Worm (Caenorhabditis elegans): ENCODE measurements around the gene acs-11.
A peak's percentile ranks its signal among the peaks of the same experiment; 100 is the strongest.

acs-11 gene

ce11 chrII:4769096-4769495 lies 27.2 kb downstream of the acs-11 start:
- no peak for TF ChIP-seq ztf-1 (GFP tag; conservative IDR thresholded peaks at IDR 0.05)
- TF ChIP-seq fos-1 (tag; optimal IDR thresholded peaks at IDR 0.05), result peak; percentile 5
- no peak for TF ChIP-seq skn-1 (tag; optimal IDR thresholded peaks at IDR 0.05)
- no peak for TF ChIP-seq blmp-1 (tag; optimal IDR thresholded peaks at IDR 0.05; ENCODE audit: insufficient read depth)
- TF ChIP-seq nhr-25 (tag; optimal IDR thresholded peaks at IDR 0.05), result peak; percentile 53
- peak; percentile 2 for TF ChIP-seq sma-9 (GFP tag; optimal IDR thresholded peaks at IDR 0.05)
- TF ChIP-seq sma-9 (tag; optimal IDR thresholded peaks at IDR 0.05), result no peak
- TF ChIP-seq sma-3 (GFP tag; optimal IDR thresholded peaks at IDR 0.05), result peak; percentile 45
- TF ChIP-seq C34F6.9 (tag; optimal IDR thresholded peaks at IDR 0.05), result no peak
- no peak for TF ChIP-seq mbf-1 (tag; optimal IDR thresholded peaks at IDR 0.05)
- TF ChIP-seq nhr-237 (tag; optimal IDR thresholded peaks at IDR 0.05), result no peak
- TF ChIP-seq dmd-4 (tag; optimal IDR thresholded peaks at IDR 0.05), result no peak
- no peak for TF ChIP-seq F13H6.1 (tag; optimal IDR thresholded peaks at IDR 0.05)

ce11 chrII:4769886-4770285 lies 27.9 kb downstream of the acs-11 start:
- peak; percentile 91 for TF ChIP-seq fos-1 (tag; optimal IDR thresholded peaks at IDR 0.05)
- TF ChIP-seq zag-1 (tag; optimal IDR thresholded peaks at IDR 0.05), result no peak
- no peak for TF ChIP-seq mbf-1 (tag; optimal IDR thresholded peaks at IDR 0.05)
- peak; percentile 45 for TF ChIP-seq crh-2 (tag; optimal IDR thresholded peaks at IDR 0.05)
- no peak for TF ChIP-seq egl-27 (tag; optimal IDR thresholded peaks at IDR 0.05)
- TF ChIP-seq alr-1 (tag; optimal IDR thresholded peaks at IDR 0.05), result no peak
- no peak for TF ChIP-seq sem-4 (tag; optimal IDR thresholded peaks at IDR 0.05)
- TF ChIP-seq gmeb-1 (tag; optimal IDR thresholded peaks at IDR 0.05), result peak; percentile 33
- TF ChIP-seq sma-9 (GFP tag; optimal IDR thresholded peaks at IDR 0.05), result peak; percentile 42
- no peak for TF ChIP-seq sma-9 (tag; optimal IDR thresholded peaks at IDR 0.05)
- peak; percentile 46 for TF ChIP-seq F13H6.1 (tag; optimal IDR thresholded peaks at IDR 0.05)

ce11 chrII:4771282-4771681 lies 29.3 kb downstream of the acs-11 start, which contains the start of gene F26G1.5:
Gene F26G1.5 (minus strand): TSS chrII:4771382.
- TF ChIP-seq blmp-1 (tag; optimal IDR thresholded peaks at IDR 0.05; ENCODE audit: insufficient read depth) (no peak), nhr-6 (tag; optimal IDR thresholded peaks at IDR 0.05) (no peak), nhr-129 (tag; optimal IDR thresholded peaks at IDR 0.05) (no peak), ceh-16 (tag; optimal IDR thresholded peaks at IDR 0.05) (no peak), alr-1 (tag; optimal IDR thresholded peaks at IDR 0.05) (no peak), lin-13 (GFP tag; optimal IDR thresholded peaks at IDR 0.05) (no peak), ZK546.5 (tag; optimal IDR thresholded peaks at IDR 0.05) (no peak), F13H6.1 (tag; optimal IDR thresholded peaks at IDR 0.05) (no peak), peb-1 (tag; optimal IDR thresholded peaks at IDR 0.05) (no peak), nhr-77 (tag; optimal IDR thresholded peaks at IDR 0.05) (no peak), mbf-1 (tag; optimal IDR thresholded peaks at IDR 0.05) (no peak), R02D3.7 (tag; optimal IDR thresholded peaks at IDR 0.05) (no peak), ztf-11 (tag; optimal IDR thresholded peaks at IDR 0.05) (no peak), sma-9 (GFP tag; optimal IDR thresholded peaks at IDR 0.05) (no peak), sma-9 (tag; optimal IDR thresholded peaks at IDR 0.05) (no peak), elt-1 (tag; optimal IDR thresholded peaks at IDR 0.05) (no peak), C34F6.9 (tag; optimal IDR thresholded peaks at IDR 0.05) (no peak), mdl-1 (tag; optimal IDR thresholded peaks at IDR 0.05) (no peak)

DNA sequence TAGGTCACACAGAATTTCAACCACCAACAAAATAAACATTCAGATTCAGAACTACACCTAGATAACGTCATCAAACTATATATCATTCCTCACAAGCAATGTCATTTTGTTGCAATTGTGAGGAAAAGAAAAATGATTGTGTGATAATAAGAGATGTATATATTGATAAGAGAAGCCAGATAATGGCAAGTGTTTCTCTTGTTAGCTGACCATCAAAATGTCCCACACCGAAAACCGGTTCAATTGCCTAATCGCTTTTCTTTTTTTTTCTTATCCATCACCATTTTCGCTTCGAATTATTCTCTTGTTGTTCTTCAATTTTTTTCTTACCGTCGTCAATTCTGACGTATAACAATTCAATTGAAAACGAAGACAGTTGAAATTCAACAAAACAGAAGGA lies 30.5 kb downstream of the acs-11 start:
- TF ChIP-seq F13H6.1 (tag; optimal IDR thresholded peaks at IDR 0.05), result peak; percentile 12
- peak; percentile 18 for TF ChIP-seq blmp-1 (tag; optimal IDR thresholded peaks at IDR 0.05; ENCODE audit: insufficient read depth)
- TF ChIP-seq fos-1 (tag; optimal IDR thresholded peaks at IDR 0.05), result peak; percentile 2
- TF ChIP-seq dmd-4 (tag; optimal IDR thresholded peaks at IDR 0.05), result no peak
- no peak for TF ChIP-seq mab-5 (tag; optimal IDR thresholded peaks at IDR 0.05)

ce11 chrII:4773891-4774432 lies 32.0 kb downstream of the acs-11 start, which contains the start of the genes F26G1.9 and F26G1.10:
Gene F26G1.9 (minus strand): TSS chrII:4773991.
Gene F26G1.10 (plus strand): TSS chrII:4774382.
- TF ChIP-seq aly-2 (tag; optimal IDR thresholded peaks at IDR 0.05), result no peak
- TF ChIP-seq mdl-1 (tag; optimal IDR thresholded peaks at IDR 0.05), result no peak
- no peak for TF ChIP-seq ZK546.5 (tag; optimal IDR thresholded peaks at IDR 0.05)
- TF ChIP-seq egl-27 (tag; optimal IDR thresholded peaks at IDR 0.05), result no peak
- TF ChIP-seq nhr-10 (tag; optimal IDR thresholded peaks at IDR 0.05), result no peak
- TF ChIP-seq ztf-11 (tag; optimal IDR thresholded peaks at IDR 0.05), result no peak
- peak; percentile 28 for TF ChIP-seq fos-1 (tag; optimal IDR thresholded peaks at IDR 0.05)
- TF ChIP-seq sem-4 (tag; optimal IDR thresholded peaks at IDR 0.05), result no peak
